Worm (Caenorhabditis elegans) whole organism, L4/young adult: ENCODE results near the gene ZC178.2.

ENCODE experiments used
- dao-5 ChIP-seq: sonication (generic microtip); optimal IDR thresholded peaks from 2 replicates; lab custom pipeline; 2016; ENCODE audit warnings: missing genotype, missing genetic modification characterization, moderate library complexity, missing compliant biosample characterization
- him-1 ChIP-seq: sonication (generic microtip); optimal IDR thresholded peaks from 2 replicates; lab custom pipeline; 2016; ENCODE audit warnings: missing genotype, missing genetic modification reagents, missing genetic modification characterization, missing compliant biosample characterization

DNA sequence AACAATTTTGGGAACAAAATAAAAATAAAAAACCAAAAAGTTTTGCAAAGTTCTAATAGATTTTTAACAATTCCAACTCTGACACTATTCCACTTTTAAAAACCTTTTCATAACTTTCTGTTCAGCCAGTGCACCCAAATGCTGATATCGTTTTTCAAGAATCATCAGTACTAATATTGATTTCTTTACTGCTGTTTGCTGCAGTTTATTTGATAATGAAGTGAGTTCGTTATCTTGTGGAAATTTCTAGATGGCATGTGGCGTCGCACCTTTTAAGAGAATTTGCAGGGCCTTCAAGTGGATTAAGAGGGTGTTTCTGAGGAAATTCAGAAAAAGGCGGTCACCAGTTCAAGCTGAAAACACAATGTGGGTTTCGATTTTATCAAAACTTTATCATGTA is 19.2 kb upstream of the ZC178.2 start:
- TF ChIP-seq dao-5 (tag; lab: Kevin White, UChicago) (no peak), him-1 (no peak)
